Worm (Caenorhabditis elegans): ENCODE measurements around the gene srbc-5.

The srbc-5 gene

ce11 chrV:3247515-3247914, 12.7 kb upstream of the srbc-5 start, which contains the start of gene srj-8 (continued):
- TF ChIP-seq ceh-20 (GFP tag; IDR thresholded peaks at IDR 0.05), result no peak
- TF ChIP-seq arid-1 (GFP tag; conservative IDR thresholded peaks at IDR 0.05), result no peak
- TF ChIP-seq ceh-82 (tag; optimal IDR thresholded peaks at IDR 0.05), result no peak
- TF ChIP-seq daf-12 (tag; optimal IDR thresholded peaks at IDR 0.05), result no peak
- no peak for TF ChIP-seq nhr-48 (tag; optimal IDR thresholded peaks at IDR 0.05)

ce11 chrV:3250153-3250552, 10.0 kb upstream of the srbc-5 start, which contains the start of gene T28A11.13:
Gene T28A11.13, minus strand, starts transcription at chrV:3250253.
- TF ChIP-seq madf-9 (GFP tag; conservative IDR thresholded peaks at IDR 0.05) (no peak), zfp-2 (tag; optimal IDR thresholded peaks at IDR 0.05) (no peak), daf-12 (tag; optimal IDR thresholded peaks at IDR 0.05) (no peak), daf-19 (GFP tag; conservative IDR thresholded peaks at IDR 0.05) (no peak), dmd-9 (GFP tag; IDR thresholded peaks at IDR 0.05) (no peak), nhr-102 (tag; optimal IDR thresholded peaks at IDR 0.05) (no peak), tra-1 (GFP tag; IDR thresholded peaks at IDR 0.05) (no peak), egl-43 (GFP tag; IDR thresholded peaks at IDR 0.05) (no peak), sdz-12 (GFP tag; optimal IDR thresholded peaks at IDR 0.05) (no peak), skn-1 (tag; optimal IDR thresholded peaks at IDR 0.05) (no peak), nhr-77 (tag; optimal IDR thresholded peaks at IDR 0.05) (no peak), D1046.2 (GFP tag; IDR thresholded peaks at IDR 0.05) (no peak), unc-62 (GFP tag; optimal IDR thresholded peaks at IDR 0.05 in 1 of 2) (no peak), unc-62 (tag; optimal IDR thresholded peaks at IDR 0.05) (no peak)

DNA sequence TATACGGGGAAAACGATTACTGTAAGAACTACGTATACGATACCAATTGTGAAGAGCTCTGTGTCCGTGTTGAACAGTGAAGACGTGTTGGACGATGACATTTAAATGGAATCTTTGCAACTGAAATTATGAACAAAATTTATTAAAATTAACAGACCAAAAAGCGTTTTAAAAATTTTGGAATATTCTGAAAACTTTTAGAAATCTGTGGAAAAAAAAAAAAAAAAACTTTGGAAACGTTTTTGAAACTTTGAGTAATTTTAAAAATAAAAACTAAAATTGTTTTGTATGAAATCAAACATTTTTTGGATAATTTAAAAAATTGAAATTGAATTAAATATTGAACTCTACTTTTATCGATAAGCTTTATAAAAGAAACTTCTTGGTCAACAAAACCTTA, 4.1 kb upstream of the srbc-5 start, which contains the start of gene srt-63:
Gene srt-63 (minus strand): TSS at position 101 of the 400 bp plus-strand sequence.
- TF ChIP-seq hif-1 (tag; optimal IDR thresholded peaks at IDR 0.05) (no peak), pqm-1 (tag; optimal IDR thresholded peaks at IDR 0.05) (no peak), ZK546.5 (tag; optimal IDR thresholded peaks at IDR 0.05) (no peak), jun-1 (tag; optimal IDR thresholded peaks at IDR 0.05) (no peak), ceh-44 (GFP tag; IDR thresholded peaks at IDR 0.05) (no peak), lin-1 (GFP tag; IDR thresholded peaks at IDR 0.05) (no peak), fkh-10 (GFP tag; optimal IDR thresholded peaks at IDR 0.05) (no peak)

DNA sequence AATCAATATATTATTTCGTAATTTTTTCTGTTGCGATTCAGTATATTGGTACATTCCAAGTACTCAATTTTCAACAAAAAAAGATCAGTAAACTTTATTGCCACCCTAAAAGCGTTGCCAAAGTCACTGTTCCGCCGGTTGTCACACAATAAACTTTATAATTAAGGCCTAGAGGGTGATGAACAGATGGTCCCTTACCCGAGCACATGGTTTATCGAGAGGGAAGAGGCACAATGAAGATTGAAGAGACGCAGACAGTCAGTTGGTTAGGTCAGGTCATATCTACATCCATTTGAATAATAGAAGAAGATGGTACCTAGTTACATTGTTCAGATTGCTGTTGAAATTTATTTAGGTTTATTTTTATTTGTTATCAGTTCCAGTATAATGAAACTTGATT, 3.4 kb upstream of the srbc-5 start:
- no peak for TF ChIP-seq saeg-2 (GFP tag; IDR thresholded peaks at IDR 0.05)
- no peak for TF ChIP-seq lin-39 (tag; optimal IDR thresholded peaks at IDR 0.05)
- no peak for TF ChIP-seq egl-43 (GFP tag; IDR thresholded peaks at IDR 0.05)
- no peak for TF ChIP-seq hlh-11 (tag; optimal IDR thresholded peaks at IDR 0.05)
- no peak for TF ChIP-seq Y75B8A.6 (GFP tag; IDR thresholded peaks at IDR 0.05)
- no peak for TF ChIP-seq sdz-12 (GFP tag; optimal IDR thresholded peaks at IDR 0.05)
- TF ChIP-seq nhr-25 (tag; optimal IDR thresholded peaks at IDR 0.05; ENCODE audit: borderline replicate concordance, insufficient read depth), result no peak
- TF ChIP-seq R02D3.7 (tag; optimal IDR thresholded peaks at IDR 0.05), result no peak
- no peak for TF ChIP-seq nhr-76 (tag; optimal IDR thresholded peaks at IDR 0.05)
- no peak for TF ChIP-seq fkh-10 (GFP tag; optimal IDR thresholded peaks at IDR 0.05)
- no peak for TF ChIP-seq madf-9 (GFP tag; conservative IDR thresholded peaks at IDR 0.05)
- TF ChIP-seq dpl-1 (GFP tag; optimal IDR thresholded peaks at IDR 0.05), result no peak
- TF ChIP-seq snpc-4 (tag; optimal IDR thresholded peaks at IDR 0.05), result no peak
- no peak for TF ChIP-seq lin-15B (tag; optimal IDR thresholded peaks at IDR 0.05)
- TF ChIP-seq nhr-42 (GFP tag; IDR thresholded peaks at IDR 0.05), result no peak
- TF ChIP-seq egl-27 (tag; optimal IDR thresholded peaks at IDR 0.05), result no peak
- no peak for TF ChIP-seq ama-1 (optimal IDR thresholded peaks at IDR 0.05)
- no peak for TF ChIP-seq madf-5 (GFP tag; IDR thresholded peaks at IDR 0.05)
- no peak for TF ChIP-seq ZK337.2 (GFP tag; IDR thresholded peaks at IDR 0.05)
